Fruit fly (Drosophila melanogaster): Measurements from ENCODE around the gene hyd.

Gene hyd

dm6 chr3R:9705008-9705628, 20.3 kb downstream of the hyd start, which contains the start of gene Unc-115a:
Gene Unc-115a (minus strand): TSS chr3R:9705417.
- TF ChIP-seq Vsx2 (GFP tag; optimal IDR thresholded peaks at IDR 0.05; ENCODE audit: partially characterized antibody) (no peak), Hnf4 (GFP tag; optimal IDR thresholded peaks at IDR 0.05) (no peak), fru (GFP tag; optimal IDR thresholded peaks at IDR 0.05) (peak; percentile 71), Dfd (GFP tag; optimal IDR thresholded peaks at IDR 0.05) (no peak), CG32264 (GFP tag; optimal IDR thresholded peaks at IDR 0.05) (no peak), dsf (GFP tag; optimal IDR thresholded peaks at IDR 0.05; ENCODE audit: borderline replicate concordance) (no peak), tai (GFP tag; optimal IDR thresholded peaks at IDR 0.05) (no peak), rgr (GFP tag; optimal IDR thresholded peaks at IDR 0.05) (peak; percentile 57), Hr83 (GFP tag; optimal IDR thresholded peaks at IDR 0.05; ENCODE audit: poor library complexity, severe bottlenecking) (peak; percentile 77), Jra (GFP tag; optimal IDR thresholded peaks at IDR 0.05) (no peak), sv (GFP tag; optimal IDR thresholded peaks at IDR 0.05) (peak; percentile 38), lola (GFP tag; optimal IDR thresholded peaks at IDR 0.05) (no peak), ey (GFP tag; optimal IDR thresholded peaks at IDR 0.05) (no peak), usp (GFP tag; optimal IDR thresholded peaks at IDR 0.05) (no peak), h (GFP tag; optimal IDR thresholded peaks at IDR 0.05) (peak; percentile 57), CrebA (GFP tag; optimal IDR thresholded peaks at IDR 0.05; ENCODE audit: borderline replicate concordance) (no peak), OdsH (GFP tag; optimal IDR thresholded peaks at IDR 0.05) (peak; percentile 5), jim (GFP tag; optimal IDR thresholded peaks at IDR 0.05) (peak; percentile 95), woc (GFP tag; optimal IDR thresholded peaks at IDR 0.05) (no peak), dl (GFP tag; optimal IDR thresholded peaks at IDR 0.05; ENCODE audit: insufficient read depth in 1 of 2, partially characterized antibody in 2 of 2) (no peak), Rel (GFP tag; optimal IDR thresholded peaks at IDR 0.05) (no peak), Rel (tag; optimal IDR thresholded peaks at IDR 0.05) (peak; percentile 61), Dif (GFP tag; optimal IDR thresholded peaks at IDR 0.05; ENCODE audit: partially characterized antibody) (peak; percentile 56), sage (GFP tag; optimal IDR thresholded peaks at IDR 0.05) (no peak), brk (GFP tag; optimal IDR thresholded peaks at IDR 0.05) (no peak), dmrt93B (GFP tag; optimal IDR thresholded peaks at IDR 0.05) (no peak), psq (GFP tag; optimal IDR thresholded peaks at IDR 0.05) (no peak), HLH106 (tag; optimal IDR thresholded peaks at IDR 0.05) (no peak), CG9705 (GFP tag; optimal IDR thresholded peaks at IDR 0.05) (no peak), GATAd (GFP tag; optimal IDR thresholded peaks at IDR 0.05) (no peak), N (GFP tag; optimal IDR thresholded peaks at IDR 0.05) (no peak), br (GFP tag; optimal IDR thresholded peaks at IDR 0.05) (no peak), Sp1 (GFP tag; optimal IDR thresholded peaks at IDR 0.05) (peak; percentile 57), Abd-B (GFP tag; optimal IDR thresholded peaks at IDR 0.05) (no peak), foxo (GFP tag; optimal IDR thresholded peaks at IDR 0.05) (no peak), Myc (optimal IDR thresholded peaks at IDR 0.05) (peak; percentile 86), Mio (GFP tag; optimal IDR thresholded peaks at IDR 0.05) (no peak), pan (optimal IDR thresholded peaks at IDR 0.05) (no peak), Hr78 (GFP tag; optimal IDR thresholded peaks at IDR 0.05) (no peak)

- no peak for TF ChIP-seq Sp1 (GFP tag; optimal IDR thresholded peaks at IDR 0.05)
- TF ChIP-seq tai (GFP tag; optimal IDR thresholded peaks at IDR 0.05) = no peak
- no peak for TF ChIP-seq br (GFP tag; optimal IDR thresholded peaks at IDR 0.05)
- TF ChIP-seq pan (optimal IDR thresholded peaks at IDR 0.05) = no peak
- TF ChIP-seq Hr83 (GFP tag; optimal IDR thresholded peaks at IDR 0.05; ENCODE audit: poor library complexity, severe bottlenecking) = peak; percentile 70
- TF ChIP-seq CG32264 (GFP tag; optimal IDR thresholded peaks at IDR 0.05) = no peak
- peak in 1 of 2 experiments; percentile 47 for TF ChIP-seq foxo (GFP tag; optimal IDR thresholded peaks at IDR 0.05)
- TF ChIP-seq Vsx2 (GFP tag; optimal IDR thresholded peaks at IDR 0.05; ENCODE audit: partially characterized antibody) = no peak
- no peak for TF ChIP-seq GATAd (GFP tag; optimal IDR thresholded peaks at IDR 0.05)
- TF ChIP-seq jim (GFP tag; optimal IDR thresholded peaks at IDR 0.05) = no peak
- TF ChIP-seq ey (GFP tag; optimal IDR thresholded peaks at IDR 0.05) = no peak
- TF ChIP-seq Myc (optimal IDR thresholded peaks at IDR 0.05) = no peak
- no peak for TF ChIP-seq dsf (GFP tag; optimal IDR thresholded peaks at IDR 0.05; ENCODE audit: borderline replicate concordance)
- no peak for TF ChIP-seq lola (GFP tag; optimal IDR thresholded peaks at IDR 0.05)
- TF ChIP-seq Dif (GFP tag; optimal IDR thresholded peaks at IDR 0.05; ENCODE audit: partially characterized antibody) = peak; percentile 70
- TF ChIP-seq Jra (GFP tag; optimal IDR thresholded peaks at IDR 0.05) = peak; percentile 62
- TF ChIP-seq usp (GFP tag; optimal IDR thresholded peaks at IDR 0.05) = no peak
- TF ChIP-seq Mio (GFP tag; optimal IDR thresholded peaks at IDR 0.05) = no peak
- TF ChIP-seq Hr78 (GFP tag; optimal IDR thresholded peaks at IDR 0.05) = peak; percentile 23
- TF ChIP-seq brk (GFP tag; optimal IDR thresholded peaks at IDR 0.05) = no peak
- no peak for TF ChIP-seq OdsH (GFP tag; optimal IDR thresholded peaks at IDR 0.05)
- no peak for TF ChIP-seq woc (GFP tag; optimal IDR thresholded peaks at IDR 0.05)
- no peak for TF ChIP-seq sv (GFP tag; optimal IDR thresholded peaks at IDR 0.05)
- TF ChIP-seq dmrt93B (GFP tag; optimal IDR thresholded peaks at IDR 0.05) = no peak
- peak in 1 of 2 experiments; percentile 75 for TF ChIP-seq dl (GFP tag; optimal IDR thresholded peaks at IDR 0.05; ENCODE audit: insufficient read depth in 1 of 2, partially characterized antibody in 2 of 2)
- no peak for TF ChIP-seq CG9705 (GFP tag; optimal IDR thresholded peaks at IDR 0.05)
- peak; percentile 23 for TF ChIP-seq rgr (GFP tag; optimal IDR thresholded peaks at IDR 0.05)
- no peak for TF ChIP-seq Hnf4 (GFP tag; optimal IDR thresholded peaks at IDR 0.05)
- no peak for TF ChIP-seq sage (GFP tag; optimal IDR thresholded peaks at IDR 0.05)
- TF ChIP-seq N (GFP tag; optimal IDR thresholded peaks at IDR 0.05) = peak; percentile 80
- no peak for TF ChIP-seq CrebA (GFP tag; optimal IDR thresholded peaks at IDR 0.05; ENCODE audit: borderline replicate concordance)
- no peak for TF ChIP-seq Rel (GFP tag; optimal IDR thresholded peaks at IDR 0.05)
- TF ChIP-seq Rel (tag; optimal IDR thresholded peaks at IDR 0.05) = peak; percentile 77
- TF ChIP-seq h (GFP tag; optimal IDR thresholded peaks at IDR 0.05) = peak; percentile 62
- no peak for TF ChIP-seq HLH106 (tag; optimal IDR thresholded peaks at IDR 0.05)
- peak; percentile 77 for TF ChIP-seq Dfd (GFP tag; optimal IDR thresholded peaks at IDR 0.05)
- TF ChIP-seq psq (GFP tag; optimal IDR thresholded peaks at IDR 0.05) = peak; percentile 6
- no peak for TF ChIP-seq fru (GFP tag; optimal IDR thresholded peaks at IDR 0.05)
- TF ChIP-seq Abd-B (GFP tag; optimal IDR thresholded peaks at IDR 0.05) = no peak
Observed at dm6 chr3R:9704183-9705007, 21.0 kb downstream of the hyd start.

All from whole organism, wandering third instar larva.